Worm (Caenorhabditis elegans) whole organism, late embryonic: ENCODE measurements around the gene rps-1.

Experiments used
- C08G9.2 ChIP-seq: sonication (generic microtip); optimal IDR thresholded peaks from 2 replicates; lab custom pipeline; 2016; ENCODE audit warnings: mild to moderate bottlenecking, missing genetic modification characterization, moderate library complexity, missing compliant biosample characterization
- F13H6.1 ChIP-seq: sonication (generic microtip); optimal IDR thresholded peaks from 2 replicates; lab custom pipeline; 2016; ENCODE audit warnings: missing genetic modification characterization, missing compliant biosample characterization
- K02D7.2 ChIP-seq: sonication (generic microtip); optimal IDR thresholded peaks from 2 replicates; lab custom pipeline; 2017; ENCODE audit warnings: mild to moderate bottlenecking, missing genetic modification characterization, missing compliant biosample characterization
- K09A11.1 ChIP-seq: sonication (generic microtip); optimal IDR thresholded peaks from 2 replicates; lab custom pipeline; 2017; ENCODE audit warnings: antibody characterized with exemption, mild to moderate bottlenecking, missing genetic modification characterization, missing compliant biosample characterization; ENCODE audit not compliant: insufficient read depth
- T23F11.4 ChIP-seq: fragments of 200-800 bp; sonication (Bioruptor generic); optimal IDR thresholded peaks from 2 replicates; lab custom pipeline; 2018; ENCODE audit warnings: mild to moderate bottlenecking, missing genetic modification characterization, missing compliant biosample characterization
- Y22D7AL.16 ChIP-seq: sonication (generic microtip); optimal IDR thresholded peaks from 2 replicates; lab custom pipeline; 2016; ENCODE audit warnings: missing genetic modification characterization, missing compliant biosample characterization
- ahr-1 ChIP-seq: sonication (generic microtip); optimal IDR thresholded peaks from 2 replicates; lab custom pipeline; 2016; ENCODE audit warnings: missing genetic modification characterization, missing compliant biosample characterization
- ceh-18 ChIP-seq: sonication (generic microtip); optimal IDR thresholded peaks from 2 replicates; lab custom pipeline; 2016; ENCODE audit warnings: missing genetic modification characterization, missing compliant biosample characterization
- ceh-2 ChIP-seq: sonication (generic microtip); optimal IDR thresholded peaks from 2 replicates; lab custom pipeline; 2016; ENCODE audit warnings: missing genotype, missing genetic modification characterization, missing compliant biosample characterization
- ceh-22 ChIP-seq: sonication (generic microtip); optimal IDR thresholded peaks from 2 replicates; lab custom pipeline; 2017; ENCODE audit warnings: missing biosample characterization, missing genetic modification characterization
- ceh-24 ChIP-seq: sonication (generic microtip); optimal IDR thresholded peaks from 2 replicates; lab custom pipeline; 2016; ENCODE audit warnings: mild to moderate bottlenecking, missing genetic modification characterization, missing compliant biosample characterization
- ceh-30 ChIP-seq: fragments of 150-350 bp; optimal IDR thresholded peaks from 2 replicates; lab custom pipeline; 2014; ENCODE audit warnings: missing biosample characterization, missing genetic modification characterization
- ceh-31 ChIP-seq: sonication (generic microtip); optimal IDR thresholded peaks from 2 replicates; lab custom pipeline; 2016; ENCODE audit warnings: missing genetic modification characterization, missing compliant biosample characterization
- ceh-34 ChIP-seq: sonication (generic microtip); optimal IDR thresholded peaks from 2 replicates; lab custom pipeline; 2016; ENCODE audit warnings: mild to moderate bottlenecking, missing genetic modification characterization, missing compliant biosample characterization
- ceh-45 ChIP-seq: fragments of 200-800 bp; sonication (Bioruptor generic); IDR thresholded peaks from 2 replicates; pipeline ENCODE4 v1.3.6; 2022; ENCODE audit warnings: missing genetic modification reagents, missing genetic modification characterization, missing compliant biosample characterization
- che-1 ChIP-seq: sonication (generic microtip); optimal IDR thresholded peaks from 2 replicates; lab custom pipeline; 2016; ENCODE audit warnings: mild to moderate bottlenecking, missing genetic modification characterization, missing compliant biosample characterization
- dmd-4 ChIP-seq: sonication (generic microtip); optimal IDR thresholded peaks from 2 replicates; lab custom pipeline; 2016; ENCODE audit warnings: borderline replicate concordance, missing genetic modification characterization, missing compliant biosample characterization
- dve-1 ChIP-seq: sonication (generic microtip); optimal IDR thresholded peaks from 2 replicates; lab custom pipeline; 2017; ENCODE audit warnings: antibody characterized with exemption, mild to moderate bottlenecking, missing genetic modification characterization, missing compliant biosample characterization
- elt-2 ChIP-seq: sonication (generic microtip); optimal IDR thresholded peaks from 2 replicates; lab custom pipeline; 2016; ENCODE audit warnings: missing genetic modification reagents, missing genetic modification characterization, missing compliant biosample characterization
- ets-4 ChIP-seq: sonication (generic microtip); optimal IDR thresholded peaks from 2 replicates; lab custom pipeline; 2016; ENCODE audit warnings: missing genetic modification characterization, missing compliant biosample characterization
- fax-1 ChIP-seq: sonication (generic microtip); optimal IDR thresholded peaks from 2 replicates; lab custom pipeline; 2016; ENCODE audit warnings: missing genotype, missing genetic modification characterization, missing compliant biosample characterization
- fkh-10 ChIP-seq: fragments of 150-350 bp; optimal IDR thresholded peaks from 2 replicates; lab custom pipeline; 2014; ENCODE audit warnings: missing biosample characterization, missing genetic modification reagents, missing genetic modification characterization
- fkh-6 ChIP-seq: sonication (generic microtip); optimal IDR thresholded peaks from 2 replicates; lab custom pipeline; 2016; ENCODE audit warnings: missing genetic modification characterization, missing compliant biosample characterization
- gmeb-2 ChIP-seq: sonication (generic microtip); optimal IDR thresholded peaks from 2 replicates; lab custom pipeline; 2016; ENCODE audit warnings: missing genetic modification characterization, inconsistent platforms, missing compliant biosample characterization
- hlh-15 ChIP-seq: sonication (generic microtip); optimal IDR thresholded peaks from 2 replicates; lab custom pipeline; 2016; ENCODE audit warnings: missing genetic modification characterization, missing compliant biosample characterization
- hlh-30 ChIP-seq: sonication (generic microtip); optimal IDR thresholded peaks from 2 replicates; lab custom pipeline; 2017; ENCODE audit warnings: antibody characterized with exemption, missing genetic modification characterization, missing compliant biosample characterization; ENCODE audit not compliant: insufficient read depth
- hlh-8 ChIP-seq: sonication (generic microtip); optimal IDR thresholded peaks from 2 replicates; lab custom pipeline; 2016; ENCODE audit warnings: missing genotype, missing genetic modification characterization, missing compliant biosample characterization
- lim-6 ChIP-seq: sonication (generic microtip); optimal IDR thresholded peaks from 2 replicates; lab custom pipeline; 2016; ENCODE audit warnings: missing genetic modification characterization, missing compliant biosample characterization
- lin-11 ChIP-seq: fragments of 200-800 bp; sonication (Bioruptor generic); optimal IDR thresholded peaks from 2 replicates; lab custom pipeline; 2018; ENCODE audit warnings: mild to moderate bottlenecking, missing genetic modification characterization, missing compliant biosample characterization
- madf-2 ChIP-seq: sonication (generic microtip); optimal IDR thresholded peaks from 2 replicates; lab custom pipeline; 2017; ENCODE audit warnings: missing genetic modification characterization, missing compliant biosample characterization
- mec-3 ChIP-seq: sonication (generic microtip); optimal IDR thresholded peaks from 2 replicates; lab custom pipeline; 2016; ENCODE audit warnings: borderline replicate concordance, missing genetic modification characterization, missing compliant biosample characterization
- nfya-1 ChIP-seq: sonication (generic microtip); optimal IDR thresholded peaks from 2 replicates; lab custom pipeline; 2017; ENCODE audit warnings: missing genetic modification characterization, mild to moderate bottlenecking, missing compliant biosample characterization, antibody characterized with exemption, moderate library complexity
- nhr-11 ChIP-seq: fragments of 150-350 bp; optimal IDR thresholded peaks from 2 replicates; lab custom pipeline; 2014; ENCODE audit warnings: missing biosample characterization, missing genetic modification characterization
- nhr-232 ChIP-seq: sonication (generic microtip); optimal IDR thresholded peaks from 2 replicates; lab custom pipeline; 2016; ENCODE audit warnings: missing genetic modification characterization, missing compliant biosample characterization
- npax-4 ChIP-seq: sonication (generic microtip); optimal IDR thresholded peaks from 2 replicates; lab custom pipeline; 2016; ENCODE audit warnings: missing genetic modification characterization, missing compliant biosample characterization
- odd-2 ChIP-seq: sonication (generic microtip); optimal IDR thresholded peaks from 2 replicates; lab custom pipeline; 2017; ENCODE audit warnings: antibody characterized with exemption, mild to moderate bottlenecking, missing genetic modification characterization, missing compliant biosample characterization
- pat-9 ChIP-seq: fragments of 200-800 bp; sonication (Bioruptor generic); optimal IDR thresholded peaks from 2 replicates; lab custom pipeline; 2018; ENCODE audit warnings: mild to moderate bottlenecking, missing genetic modification characterization, moderate library complexity, missing compliant biosample characterization
- pax-1 ChIP-seq: fragments of 150-350 bp; optimal IDR thresholded peaks from 2 replicates; lab custom pipeline; 2014; ENCODE audit warnings: missing biosample characterization, missing genetic modification characterization
- pha-2 ChIP-seq: sonication (generic microtip); optimal IDR thresholded peaks from 2 replicates; lab custom pipeline; 2017; ENCODE audit warnings: mild to moderate bottlenecking, missing genetic modification characterization, missing compliant biosample characterization
- pqm-1 ChIP-seq: sonication (generic microtip); optimal IDR thresholded peaks from 2 replicates; lab custom pipeline; 2016; ENCODE audit warnings: missing genetic modification characterization, missing compliant biosample characterization
- pros-1 ChIP-seq: fragments of 150-350 bp; optimal IDR thresholded peaks from 2 replicates; lab custom pipeline; 2014; ENCODE audit warnings: missing biosample characterization, missing genetic modification reagents, missing genetic modification characterization
- ref-2 ChIP-seq: sonication (generic microtip); optimal IDR thresholded peaks from 2 replicates; lab custom pipeline; 2016; ENCODE audit warnings: missing genetic modification characterization, missing compliant biosample characterization
- rnt-1 ChIP-seq: sonication (generic microtip); optimal IDR thresholded peaks from 2 replicates; lab custom pipeline; 2016; ENCODE audit warnings: missing genetic modification characterization, missing compliant biosample characterization
- sdc-2 ChIP-seq: sonication (generic microtip); optimal IDR thresholded peaks from 2 replicates; lab custom pipeline; 2016; ENCODE audit warnings: missing genotype, missing genetic modification characterization, missing compliant biosample characterization
- sox-2 ChIP-seq: fragments of 200-800 bp; sonication (Bioruptor generic); IDR thresholded peaks from 2 replicates; pipeline ENCODE4 v1.3.6; 2022; ENCODE audit warnings: missing genetic modification reagents, missing genetic modification characterization, missing compliant biosample characterization
- sox-4 ChIP-seq: sonication (generic microtip); optimal IDR thresholded peaks from 2 replicates; lab custom pipeline; 2017; ENCODE audit warnings: mild to moderate bottlenecking, missing genetic modification characterization, inconsistent platforms, missing compliant biosample characterization
- syd-9 ChIP-seq: sonication (generic microtip); optimal IDR thresholded peaks from 2 replicates; lab custom pipeline; 2016; ENCODE audit warnings: mild to moderate bottlenecking, missing genetic modification characterization, moderate library complexity, missing compliant biosample characterization
- tbx-2 ChIP-seq: sonication (generic microtip); optimal IDR thresholded peaks from 2 replicates; lab custom pipeline; 2016; ENCODE audit warnings: missing genetic modification characterization, missing compliant biosample characterization
- tbx-7 ChIP-seq: sonication (generic microtip); optimal IDR thresholded peaks from 2 replicates; lab custom pipeline; 2016; ENCODE audit warnings: missing genotype, missing genetic modification characterization, missing compliant biosample characterization
- ttx-3 ChIP-seq: sonication (generic microtip); optimal IDR thresholded peaks from 2 replicates; lab custom pipeline; 2016; ENCODE audit warnings: missing genetic modification reagents, missing genetic modification characterization, missing compliant biosample characterization
- unc-42 ChIP-seq: sonication (generic microtip); optimal IDR thresholded peaks from 2 replicates; lab custom pipeline; 2016; ENCODE audit warnings: missing genotype, missing genetic modification characterization, missing compliant biosample characterization
- unc-55 ChIP-seq: sonication (generic microtip); optimal IDR thresholded peaks from 2 replicates; lab custom pipeline; 2017; ENCODE audit warnings: missing biosample characterization, missing genetic modification reagents, missing genetic modification characterization
- ztf-16 ChIP-seq: sonication (generic microtip); optimal IDR thresholded peaks from 2 replicates; lab custom pipeline; 2017; ENCODE audit warnings: missing genetic modification characterization, missing compliant biosample characterization

The rps-1 gene

ce11 chrIII:4504358-4504757, 28.6 kb downstream of the rps-1 start:
- TF ChIP-seq ceh-24 (tag; lab: Kevin White, UChicago): no peak
- no peak for TF ChIP-seq sdc-2
- no peak for TF ChIP-seq tbx-7 (tag; lab: Kevin White, UChicago)
- TF ChIP-seq nfya-1 (tag; lab: Kevin White, UChicago): peak; percentile 4
- no peak for TF ChIP-seq che-1 (tag; lab: Kevin White, UChicago)
- TF ChIP-seq Y22D7AL.16: no peak
- no peak for TF ChIP-seq F13H6.1 (tag; lab: Kevin White, UChicago)
- TF ChIP-seq sox-4 (tag; lab: Kevin White, UChicago): no peak
- no peak for TF ChIP-seq unc-55 (GFP tag; lab: Kevin White, UChicago)
- no peak for TF ChIP-seq ref-2
- no peak for TF ChIP-seq dmd-4 (tag; lab: Kevin White, UChicago)
- no peak for TF ChIP-seq fkh-10 (GFP tag; lab: Kevin White, UChicago)
- TF ChIP-seq pax-1 (tag; lab: Kevin White, UChicago): no peak
- TF ChIP-seq pqm-1 (tag; lab: Kevin White, UChicago): no peak
- peak; percentile 28 for TF ChIP-seq K09A11.1 (tag; lab: Kevin White, UChicago)
- TF ChIP-seq fkh-6 (tag; lab: Kevin White, UChicago): no peak
- TF ChIP-seq nhr-11 (tag; lab: Kevin White, UChicago): no peak
- TF ChIP-seq ceh-18 (tag; lab: Kevin White, UChicago): peak; percentile 41
- TF ChIP-seq hlh-15: no peak
- no peak for TF ChIP-seq lim-6 (tag; lab: Kevin White, UChicago)
- no peak for TF ChIP-seq gmeb-2
- TF ChIP-seq mec-3 (tag; lab: Kevin White, UChicago): no peak
- TF ChIP-seq lin-11 (tag; lab: Kevin White, UChicago): no peak
- no peak for TF ChIP-seq hlh-8 (tag; lab: Kevin White, UChicago)
- TF ChIP-seq syd-9 (tag; lab: Kevin White, UChicago): no peak
- TF ChIP-seq sox-2 (GFP tag; lab: Robert Waterston, UW): no peak
- TF ChIP-seq pha-2 (tag; lab: Kevin White, UChicago): no peak
- TF ChIP-seq npax-4 (tag; lab: Kevin White, UChicago): no peak
- TF ChIP-seq ceh-22 (tag; lab: Kevin White, UChicago): no peak
- peak; percentile 39 for TF ChIP-seq ceh-31
- no peak for TF ChIP-seq ceh-34 (tag; lab: Kevin White, UChicago)
- TF ChIP-seq rnt-1 (tag; lab: Kevin White, UChicago): peak; percentile 23
- TF ChIP-seq ceh-45 (GFP tag; lab: Robert Waterston, UW): no peak
- no peak for TF ChIP-seq ztf-16 (tag; lab: Kevin White, UChicago)
- no peak for TF ChIP-seq madf-2 (tag; lab: Kevin White, UChicago)
- no peak for TF ChIP-seq odd-2
- no peak for TF ChIP-seq C08G9.2 (tag; lab: Kevin White, UChicago)
- no peak for TF ChIP-seq ttx-3 (tag; lab: Kevin White, UChicago)
- TF ChIP-seq ets-4 (tag; lab: Kevin White, UChicago): no peak
- TF ChIP-seq tbx-2 (tag; lab: Kevin White, UChicago): peak; percentile 26
- TF ChIP-seq elt-2 (tag; lab: Kevin White, UChicago): no peak
- peak; percentile 11 for TF ChIP-seq unc-42 (tag; lab: Kevin White, UChicago)
- no peak for TF ChIP-seq hlh-30 (tag; lab: Kevin White, UChicago)
- TF ChIP-seq ceh-30 (tag; lab: Kevin White, UChicago): no peak
- no peak for TF ChIP-seq fax-1 (tag; lab: Kevin White, UChicago)
- TF ChIP-seq K02D7.2 (tag; lab: Kevin White, UChicago): no peak
- TF ChIP-seq dve-1 (tag; lab: Kevin White, UChicago): no peak
- no peak for TF ChIP-seq ceh-2
- TF ChIP-seq ahr-1 (tag; lab: Kevin White, UChicago): no peak
- TF ChIP-seq pros-1 (tag; lab: Kevin White, UChicago): no peak
- TF ChIP-seq pat-9 (tag; lab: Kevin White, UChicago): no peak
- no peak for TF ChIP-seq nhr-232 (tag; lab: Kevin White, UChicago)
- TF ChIP-seq T23F11.4 (GFP tag; lab: Kevin White, UChicago): no peak
